Worm (Caenorhabditis elegans) whole organism, L2 larva: ENCODE data around the gene T21B4.15.
"Not testable (repeated sequence)": the region's sequence is repeated elsewhere in the genome, so short reads cannot be mapped to it uniquely, and the experiment has no call there.

Source experiments
- elt-1 ChIP-seq: fragments of 150-350 bp; optimal IDR thresholded peaks from 2 replicates; lab custom pipeline; 2014; ENCODE audit warnings: missing biosample characterization, missing genetic modification characterization
- nhr-12 ChIP-seq: fragments of 150-350 bp; optimal IDR thresholded peaks from 2 replicates; lab custom pipeline; 2014; ENCODE audit warnings: missing biosample characterization, missing genetic modification characterization
- nhr-25 ChIP-seq: fragments of 150-350 bp; sonication (generic microtip); optimal IDR thresholded peaks from 3 replicates; lab custom pipeline; 2014; ENCODE audit warnings: missing biosample characterization, missing genetic modification characterization
- sem-4 ChIP-seq: fragments of 150-350 bp; optimal IDR thresholded peaks from 2 replicates; lab custom pipeline; 2014; ENCODE audit warnings: missing biosample characterization, missing genetic modification reagents, missing genetic modification characterization
- zag-1 ChIP-seq: fragments of 150-350 bp; optimal IDR thresholded peaks from 2 replicates; lab custom pipeline; 2014; ENCODE audit warnings: missing biosample characterization, missing genetic modification characterization

- TF ChIP-seq nhr-12 (tag; lab: Kevin White, UChicago); nhr-25 (tag; lab: Kevin White, UChicago); sem-4; zag-1 (tag; lab: Kevin White, UChicago); elt-1 (tag; lab: Kevin White, UChicago): not testable (repeated sequence)
Measured at ce11 chrII:12441164-12441563, 48.8 kb upstream of the T21B4.15 start, which contains the start of gene Y57A10C.10.
